Worm (Caenorhabditis elegans) whole organism, L4/young adult: ENCODE data around the gene F45G2.9.

Experiments
- W03F9.2 ChIP-seq: fragments of 150-350 bp; optimal IDR thresholded peaks from 2 replicates; lab custom pipeline; 2014; ENCODE audit warnings: missing biosample characterization, missing genetic modification characterization
- dao-5 ChIP-seq: sonication (generic microtip); optimal IDR thresholded peaks from 2 replicates; lab custom pipeline; 2016; ENCODE audit warnings: missing genotype, missing genetic modification characterization, moderate library complexity, missing compliant biosample characterization
- him-1 ChIP-seq: sonication (generic microtip); optimal IDR thresholded peaks from 2 replicates; lab custom pipeline; 2016; ENCODE audit warnings: missing genotype, missing genetic modification reagents, missing genetic modification characterization, missing compliant biosample characterization

DNA sequence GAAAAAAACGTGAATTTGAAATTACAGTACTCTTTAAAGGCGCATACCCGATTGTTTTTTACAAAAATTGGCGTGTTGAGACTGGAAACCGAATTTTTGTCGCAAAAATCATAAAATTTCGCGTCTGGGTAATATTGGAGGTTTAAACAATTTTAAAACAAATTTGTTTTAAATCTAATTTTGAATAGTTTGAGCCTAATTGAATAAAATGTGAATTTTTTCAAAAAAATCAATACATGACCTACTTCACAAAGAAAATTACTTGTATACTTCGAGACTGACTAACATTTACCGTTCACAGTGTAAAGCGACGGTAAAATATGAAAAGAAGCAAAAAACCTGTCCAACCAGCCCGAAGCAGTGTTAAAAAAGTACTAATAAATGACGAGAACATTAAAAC, 20.6 kb upstream of the F45G2.9 start:
- TF ChIP-seq him-1 (tag; lab: Kevin White, UChicago) (no peak), dao-5 (tag; lab: Kevin White, UChicago) (no peak), W03F9.2 (tag; lab: Kevin White, UChicago) (no peak)
